Worm (Caenorhabditis elegans) whole organism, L4 larva: Measurements from ENCODE around the gene R05G9.5.
A peak's percentile ranks its signal among the peaks of the same experiment; 100 is the strongest.

Source experiments
- F10B5.3 ChIP-seq: sonication (generic microtip); optimal IDR thresholded peaks from 2 replicates; lab custom pipeline; 2016; ENCODE audit warnings: mild to moderate bottlenecking, missing genetic modification characterization, missing compliant biosample characterization
- F37D6.2 ChIP-seq: sonication (generic microtip); optimal IDR thresholded peaks from 2 replicates; lab custom pipeline; 2016; ENCODE audit warnings: mild to moderate bottlenecking, missing genetic modification characterization, missing compliant biosample characterization
- F49E8.2 ChIP-seq: sonication (generic microtip); optimal IDR thresholded peaks from 2 replicates; lab custom pipeline; 2016; ENCODE audit warnings: missing compliant biosample characterization, mild to moderate bottlenecking, missing genetic modification characterization, borderline replicate concordance
- Y48G9A.11 ChIP-seq: fragments of 200-800 bp; sonication (Bioruptor generic); IDR thresholded peaks from 2 replicates; pipeline ENCODE4 v1.3.6; 2022; ENCODE audit warnings: missing genetic modification reagents, missing genetic modification characterization, missing compliant biosample characterization
- Y5F2A.4 ChIP-seq: fragments of 200-800 bp; sonication (Bioruptor generic); optimal IDR thresholded peaks from 2 replicates; lab custom pipeline; 2018; ENCODE audit warnings: mild to moderate bottlenecking, missing genetic modification characterization, missing compliant biosample characterization
- ZK337.2 ChIP-seq: fragments of 200-800 bp; sonication (Bioruptor generic); IDR thresholded peaks from 2 replicates; pipeline ENCODE4 v1.3.6; 2022; ENCODE audit warnings: missing genetic modification reagents, missing genetic modification characterization, missing compliant biosample characterization
- ZK546.5 ChIP-seq, 2 experiments: sonication (generic microtip); optimal IDR thresholded peaks; 2 replicates each; lab custom pipeline; 2017; ENCODE audit warnings: missing biosample characterization in 2 of 2, missing genetic modification characterization in 2 of 2
- aly-2 ChIP-seq: sonication (generic microtip); optimal IDR thresholded peaks from 2 replicates; lab custom pipeline; 2018; ENCODE audit warnings: missing biosample characterization, missing genetic modification characterization
- ama-1 ChIP-seq: fragments of 150-350 bp; optimal IDR thresholded peaks from 2 replicates; lab custom pipeline; 2014; ENCODE audit warnings: inconsistent platforms, mixed read lengths
- arid-1 ChIP-seq: fragments of 200-800 bp; sonication (Bioruptor generic); conservative IDR thresholded peaks from 2 replicates; pipeline ENCODE4 v1.3.6; 2022; ENCODE audit warnings: missing genetic modification reagents, missing genetic modification characterization, missing compliant biosample characterization
- ceh-20 ChIP-seq: fragments of 200-800 bp; sonication (Bioruptor generic); IDR thresholded peaks from 2 replicates; pipeline ENCODE4 v1.3.6; 2022; ENCODE audit warnings: missing genetic modification reagents, missing genetic modification characterization, missing compliant biosample characterization
- ceh-28 ChIP-seq: fragments of 150-350 bp; optimal IDR thresholded peaks from 2 replicates; lab custom pipeline; 2014; ENCODE audit warnings: missing biosample characterization, missing genetic modification reagents, missing genetic modification characterization
- ceh-44 ChIP-seq: fragments of 200-800 bp; sonication (Bioruptor generic); IDR thresholded peaks from 2 replicates; pipeline ENCODE4 v1.3.6; 2022; ENCODE audit warnings: missing genetic modification reagents, missing genetic modification characterization, missing compliant biosample characterization
- ceh-62 ChIP-seq: sonication (generic microtip); optimal IDR thresholded peaks from 2 replicates; lab custom pipeline; 2017; ENCODE audit warnings: missing biosample characterization, missing genetic modification characterization
- ces-1 ChIP-seq: fragments of 150-350 bp; sonication (generic microtip); optimal IDR thresholded peaks from 4 replicates; lab custom pipeline; 2014; ENCODE audit warnings: missing biosample characterization, missing genetic modification reagents, missing genetic modification characterization
- cey-2 ChIP-seq: sonication (generic microtip); optimal IDR thresholded peaks from 3 replicates; lab custom pipeline; 2017; ENCODE audit warnings: missing genetic modification characterization, mild to moderate bottlenecking, missing compliant biosample characterization, antibody characterized with exemption, borderline replicate concordance; ENCODE audit not compliant: insufficient read depth
- ctbp-1 ChIP-seq: fragments of 200-800 bp; sonication (Bioruptor generic); IDR thresholded peaks from 2 replicates; pipeline ENCODE4 v1.3.6; 2022; ENCODE audit warnings: missing genetic modification reagents, missing genetic modification characterization, missing compliant biosample characterization
- daf-12 ChIP-seq: fragments of 150-350 bp; optimal IDR thresholded peaks from 2 replicates; lab custom pipeline; 2014; ENCODE audit warnings: missing biosample characterization, missing genetic modification reagents, missing genetic modification characterization
- daf-16 ChIP-seq, 3 experiments: sonication (generic microtip); optimal IDR thresholded peaks; 2 replicates each; lab custom pipeline; 2016 to 2017; ENCODE audit warnings: missing genetic modification characterization in 3 of 3, missing genetic modification reagents in 3 of 3, mild to moderate bottlenecking in 2 of 3, missing compliant biosample characterization in 2 of 3, missing biosample characterization in 1 of 3, moderate library complexity in 1 of 3
- daf-19 ChIP-seq: fragments of 200-800 bp; sonication (Bioruptor generic); conservative IDR thresholded peaks from 2 replicates; pipeline ENCODE4 v1.3.6; 2022; ENCODE audit warnings: missing genetic modification characterization, missing compliant biosample characterization
- dmd-6 ChIP-seq: fragments of 200-800 bp; sonication (Bioruptor generic); IDR thresholded peaks from 2 replicates; pipeline ENCODE4 v1.3.6; 2022; ENCODE audit warnings: missing genetic modification reagents, missing genetic modification characterization, missing compliant biosample characterization
- duxl-1 ChIP-seq: sonication (generic microtip); optimal IDR thresholded peaks from 2 replicates; lab custom pipeline; 2016; ENCODE audit warnings: mild to moderate bottlenecking, missing genetic modification characterization, moderate library complexity, missing compliant biosample characterization; ENCODE audit not compliant: poor library complexity
- egl-27 ChIP-seq: sonication (generic microtip); optimal IDR thresholded peaks from 3 replicates; lab custom pipeline; 2017; ENCODE audit warnings: missing biosample characterization, missing genetic modification reagents, missing genetic modification characterization
- egl-43 ChIP-seq: fragments of 200-800 bp; sonication (Bioruptor generic); IDR thresholded peaks from 2 replicates; pipeline ENCODE4 v1.3.6; 2022; ENCODE audit warnings: missing genetic modification reagents, missing genetic modification characterization, missing compliant biosample characterization
- fos-1 ChIP-seq: fragments of 150-350 bp; optimal IDR thresholded peaks from 2 replicates; lab custom pipeline; 2014; ENCODE audit warnings: missing biosample characterization, missing genetic modification characterization
- gei-8 ChIP-seq: fragments of 200-800 bp; sonication (Bioruptor generic); optimal IDR thresholded peaks from 2 replicates; lab custom pipeline; 2018; ENCODE audit warnings: mild to moderate bottlenecking, missing genetic modification characterization, missing compliant biosample characterization
- hlh-30 ChIP-seq: sonication (generic microtip); optimal IDR thresholded peaks from 2 replicates; lab custom pipeline; 2017; ENCODE audit warnings: antibody characterized with exemption, mild to moderate bottlenecking, missing genetic modification characterization, missing compliant biosample characterization; ENCODE audit not compliant: insufficient read depth
- lim-7 ChIP-seq: fragments of 200-800 bp; sonication (Bioruptor generic); IDR thresholded peaks from 2 replicates; pipeline ENCODE4 v1.3.6; 2022; ENCODE audit warnings: missing genetic modification characterization, missing compliant biosample characterization
- lin-15B ChIP-seq: fragments of 150-350 bp; sonication (generic microtip); optimal IDR thresholded peaks from 3 replicates; lab custom pipeline; 2014; ENCODE audit warnings: missing biosample characterization, missing genetic modification characterization
- lin-29 ChIP-seq: fragments of 200-800 bp; sonication (Bioruptor generic); IDR thresholded peaks from 2 replicates; pipeline ENCODE4 v1.3.6; 2022; ENCODE audit warnings: missing genetic modification reagents, missing genetic modification characterization, missing compliant biosample characterization
- lin-38 ChIP-seq: fragments of 200-800 bp; sonication (Bioruptor generic); IDR thresholded peaks from 2 replicates; pipeline ENCODE4 v1.3.6; 2022; ENCODE audit warnings: missing genetic modification reagents, missing genetic modification characterization, missing compliant biosample characterization
- mxl-3 ChIP-seq: fragments of 200-800 bp; sonication (Bioruptor generic); optimal IDR thresholded peaks from 2 replicates; lab custom pipeline; 2018; ENCODE audit warnings: mild to moderate bottlenecking, missing genetic modification characterization, missing compliant biosample characterization
- nhr-102 ChIP-seq: sonication (generic microtip); optimal IDR thresholded peaks from 2 replicates; lab custom pipeline; 2016; ENCODE audit warnings: mild to moderate bottlenecking, missing genetic modification characterization, moderate library complexity, missing compliant biosample characterization
- nhr-11 ChIP-seq: fragments of 150-350 bp; optimal IDR thresholded peaks from 2 replicates; lab custom pipeline; 2014; ENCODE audit warnings: missing biosample characterization, missing genetic modification characterization
- nhr-25 ChIP-seq: sonication (generic microtip); optimal IDR thresholded peaks from 2 replicates; lab custom pipeline; 2017; ENCODE audit warnings: missing genetic modification characterization, mild to moderate bottlenecking, missing compliant biosample characterization, antibody characterized with exemption, moderate library complexity, borderline replicate concordance; ENCODE audit not compliant: insufficient read depth
- nhr-28 ChIP-seq: fragments of 150-350 bp; optimal IDR thresholded peaks from 2 replicates; lab custom pipeline; 2014; ENCODE audit warnings: missing biosample characterization, missing genetic modification characterization
- nhr-41 ChIP-seq: fragments of 200-800 bp; sonication (Bioruptor generic); IDR thresholded peaks from 2 replicates; pipeline ENCODE4 v1.3.6; 2022; ENCODE audit warnings: missing genetic modification reagents, missing genetic modification characterization, missing compliant biosample characterization
- nhr-42 ChIP-seq: fragments of 200-800 bp; sonication (Bioruptor generic); IDR thresholded peaks from 2 replicates; pipeline ENCODE4 v1.3.6; 2022; ENCODE audit warnings: missing genetic modification characterization, missing compliant biosample characterization
- nhr-76 ChIP-seq: fragments of 150-350 bp; optimal IDR thresholded peaks from 2 replicates; lab custom pipeline; 2014; ENCODE audit warnings: missing biosample characterization, missing genetic modification characterization
- php-3 ChIP-seq: fragments of 200-800 bp; sonication (Bioruptor generic); IDR thresholded peaks from 2 replicates; pipeline ENCODE4 v1.3.6; 2022; ENCODE audit warnings: missing genetic modification reagents, missing genetic modification characterization, missing compliant biosample characterization
- rbr-2 ChIP-seq: sonication (generic microtip); optimal IDR thresholded peaks from 2 replicates; lab custom pipeline; 2016; ENCODE audit warnings: missing genotype, missing genetic modification characterization, missing compliant biosample characterization
- sdz-12 ChIP-seq: fragments of 200-800 bp; sonication (Bioruptor generic); optimal IDR thresholded peaks from 2 replicates; lab custom pipeline; 2018; ENCODE audit warnings: mild to moderate bottlenecking, missing genetic modification characterization, missing compliant biosample characterization
- set-16 ChIP-seq: fragments of 200-800 bp; sonication (Bioruptor generic); IDR thresholded peaks from 2 replicates; pipeline ENCODE4 v1.3.6; 2022; ENCODE audit warnings: missing genetic modification reagents, missing genetic modification characterization, missing compliant biosample characterization
- snpc-1.2 ChIP-seq: fragments of 200-800 bp; sonication (Bioruptor generic); IDR thresholded peaks from 2 replicates; pipeline ENCODE4 v1.3.6; 2022; ENCODE audit warnings: missing genetic modification reagents, missing genetic modification characterization, missing compliant biosample characterization
- spr-3 ChIP-seq: fragments of 200-800 bp; sonication (Bioruptor generic); optimal IDR thresholded peaks from 2 replicates; lab custom pipeline; 2018; ENCODE audit warnings: mild to moderate bottlenecking, missing genetic modification characterization, missing compliant biosample characterization
- tra-1 ChIP-seq: fragments of 200-800 bp; sonication (Bioruptor generic); IDR thresholded peaks from 2 replicates; pipeline ENCODE4 v1.3.6; 2022; ENCODE audit warnings: missing genetic modification reagents, missing genetic modification characterization, missing compliant biosample characterization
- unc-130 ChIP-seq: sonication (generic microtip); optimal IDR thresholded peaks from 2 replicates; lab custom pipeline; 2016; ENCODE audit warnings: missing genetic modification reagents, missing genetic modification characterization, missing compliant biosample characterization
- zfp-3 ChIP-seq: fragments of 200-800 bp; sonication (Bioruptor generic); conservative IDR thresholded peaks from 2 replicates; pipeline ENCODE4 v1.3.6; 2022; ENCODE audit warnings: missing genetic modification reagents, missing genetic modification characterization, missing compliant biosample characterization
- zip-11 ChIP-seq: fragments of 200-800 bp; sonication (Bioruptor generic); IDR thresholded peaks from 2 replicates; pipeline ENCODE4 v1.3.6; 2022; ENCODE audit warnings: missing genetic modification characterization, missing compliant biosample characterization
- ztf-11 ChIP-seq: fragments of 150-350 bp; optimal IDR thresholded peaks from 2 replicates; lab custom pipeline; 2014; ENCODE audit warnings: missing biosample characterization, missing genetic modification characterization
- ztf-7 ChIP-seq: fragments of 150-350 bp; optimal IDR thresholded peaks from 2 replicates; lab custom pipeline; 2014; ENCODE audit warnings: missing biosample characterization, missing genetic modification characterization

The R05G9.5 gene

ce11 chrII:6491187-6491586 lies 8.9 kb downstream of the R05G9.5 start (continued):
- TF ChIP-seq nhr-25 (no peak), Y48G9A.11 (peak; percentile 56; the same call in 1 of the 2 replicates), ztf-11 (tag; lab: Kevin White, UChicago) (no peak), set-16 (no peak), ceh-20 (GFP tag; lab: Robert Waterston, UW) (no peak), ceh-44 (no peak), tra-1 (0 out of 2 replicates have a peak, but pooled peaks have one; percentile 11), nhr-42 (GFP tag; lab: Robert Waterston, UW) (no peak), hlh-30 (no peak), ZK337.2 (GFP tag; lab: Robert Waterston, UW) (no peak), duxl-1 (tag; lab: Kevin White, UChicago) (no peak), lin-15B (tag; lab: Kevin White, UChicago) (no peak), Y5F2A.4 (GFP tag; lab: Kevin White, UChicago) (peak; percentile 8), arid-1 (GFP tag; lab: Robert Waterston, UW) (peak; percentile 68; the same call in 1 of the 2 replicates), mxl-3 (no peak), F10B5.3 (tag; lab: Kevin White, UChicago) (no peak), lin-38 (GFP tag; lab: Robert Waterston, UW) (peak; percentile 72), unc-130 (GFP tag; lab: Kevin White, UChicago) (peak; percentile 80), ama-1 (lab: Kevin White, UChicago) (no peak), daf-16 (GFP tag; optimal IDR thresholded peaks at IDR 0.05; lab: Kevin White, UChicago) (no peak), daf-16 (tag; optimal IDR thresholded peaks at IDR 0.05; lab: Kevin White, UChicago) (no peak), ces-1 (GFP tag; lab: Kevin White, UChicago) (no peak), ztf-7 (tag; lab: Kevin White, UChicago) (no peak), sdz-12 (no peak), snpc-1.2 (GFP tag; lab: Robert Waterston, UW) (peak; percentile 63), lin-29 (GFP tag; lab: Robert Waterston, UW) (no peak), spr-3 (no peak), rbr-2 (tag; lab: Kevin White, UChicago) (no peak), ceh-62 (tag; lab: Kevin White, UChicago) (no peak), nhr-102 (tag; lab: Kevin White, UChicago) (no peak), egl-43 (GFP tag; lab: Robert Waterston, UW) (no peak), zip-11 (GFP tag; lab: Robert Waterston, UW) (no peak), daf-12 (tag; lab: Kevin White, UChicago) (no peak), dmd-6 (no peak), aly-2 (tag; lab: Kevin White, UChicago) (no peak), ZK546.5 (tag; optimal IDR thresholded peaks at IDR 0.05; lab: Kevin White, UChicago) (no peak), php-3 (GFP tag; lab: Robert Waterston, UW) (no peak), fos-1 (no peak), lim-7 (GFP tag; lab: Robert Waterston, UW) (peak; percentile 48; the same call in 1 of the 2 replicates), nhr-11 (tag; lab: Kevin White, UChicago) (no peak), nhr-28 (tag; lab: Kevin White, UChicago) (no peak), nhr-41 (no peak), F49E8.2 (peak; percentile 81), daf-19 (GFP tag; lab: Robert Waterston, UW) (no peak), egl-27 (tag; lab: Kevin White, UChicago) (no peak), F37D6.2 (no peak), gei-8 (no peak), nhr-76 (no peak), zfp-3 (GFP tag; lab: Robert Waterston, UW) (no peak), ceh-28 (tag; lab: Kevin White, UChicago) (no peak), cey-2 (tag; lab: Kevin White, UChicago) (no peak), ctbp-1 (GFP tag; lab: Robert Waterston, UW) (no peak)
